Worm (Caenorhabditis elegans): ENCODE data around the gene Y42H9AR.5.

DNA sequence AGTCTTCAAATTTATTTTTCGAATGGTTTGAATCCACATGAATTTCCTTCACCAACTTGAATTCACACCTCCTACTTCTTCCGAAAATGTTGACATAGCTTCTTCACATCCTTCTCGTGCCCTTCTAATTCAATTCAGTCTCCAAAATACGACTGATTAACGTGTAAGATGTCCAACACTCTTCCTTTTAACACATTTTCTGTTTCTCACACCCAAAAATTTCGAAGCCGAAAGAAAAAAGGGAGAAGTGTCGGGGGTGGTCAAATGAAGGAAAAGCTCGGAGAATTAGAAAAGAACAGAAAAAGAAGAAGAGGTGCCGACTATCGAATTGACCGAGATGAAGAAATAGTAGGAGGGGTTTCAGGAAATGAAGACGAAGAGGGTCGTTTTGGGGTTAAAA is 49.6 kb upstream of the Y42H9AR.5 start:
- no peak for TF ChIP-seq fos-1 (tag; optimal IDR thresholded peaks at IDR 0.05)
- TF ChIP-seq lin-13 (GFP tag; optimal IDR thresholded peaks at IDR 0.05), result no peak
- TF ChIP-seq ztf-11 (tag; optimal IDR thresholded peaks at IDR 0.05), result no peak
- no peak for TF ChIP-seq nhr-12 (tag; optimal IDR thresholded peaks at IDR 0.05)
- TF ChIP-seq lin-39 (tag; optimal IDR thresholded peaks at IDR 0.05), result no peak
- no peak for TF ChIP-seq skn-1 (tag; optimal IDR thresholded peaks at IDR 0.05)
- no peak for TF ChIP-seq nhr-237 (tag; optimal IDR thresholded peaks at IDR 0.05)
- TF ChIP-seq R02D3.7 (tag; optimal IDR thresholded peaks at IDR 0.05), result no peak
- no peak for TF ChIP-seq nhr-25 (tag; optimal IDR thresholded peaks at IDR 0.05)
- no peak for TF ChIP-seq sem-4 (tag; optimal IDR thresholded peaks at IDR 0.05)
- no peak for TF ChIP-seq nhr-23 (tag; optimal IDR thresholded peaks at IDR 0.05)
- TF ChIP-seq nhr-77 (tag; optimal IDR thresholded peaks at IDR 0.05), result no peak
